Worm (Caenorhabditis elegans) whole organism, L2 larva: Measurements from ENCODE around the gene ivd-1.

Experiments
- C34F6.9 ChIP-seq: fragments of 150-350 bp; optimal IDR thresholded peaks from 2 replicates; lab custom pipeline; 2014; ENCODE audit warnings: missing biosample characterization, missing genetic modification characterization
- F13H6.1 ChIP-seq: sonication (generic microtip); optimal IDR thresholded peaks from 2 replicates; lab custom pipeline; 2016; ENCODE audit warnings: missing genetic modification characterization, missing compliant biosample characterization
- Y55F3AM.14 ChIP-seq: fragments of 200-800 bp; sonication (Bioruptor generic); optimal IDR thresholded peaks from 2 replicates; lab custom pipeline; 2018; ENCODE audit warnings: mild to moderate bottlenecking, missing genetic modification characterization, missing compliant biosample characterization
- ZK546.5 ChIP-seq: sonication (generic microtip); optimal IDR thresholded peaks from 2 replicates; lab custom pipeline; 2017; ENCODE audit warnings: missing biosample characterization, missing genetic modification characterization
- alr-1 ChIP-seq: fragments of 150-350 bp; optimal IDR thresholded peaks from 2 replicates; lab custom pipeline; 2014; ENCODE audit warnings: missing biosample characterization, missing genetic modification characterization
- ama-1 ChIP-seq: fragments of 150-350 bp; optimal IDR thresholded peaks from 2 replicates; lab custom pipeline; 2018; ENCODE audit warnings: inconsistent platforms
- ceh-16 ChIP-seq: fragments of 150-350 bp; optimal IDR thresholded peaks from 2 replicates; lab custom pipeline; 2014; ENCODE audit warnings: missing biosample characterization, missing genetic modification characterization
- ceh-82 ChIP-seq: fragments of 150-350 bp; optimal IDR thresholded peaks from 2 replicates; lab custom pipeline; 2014; ENCODE audit warnings: missing biosample characterization, missing genetic modification characterization
- crh-2 ChIP-seq: sonication (generic microtip); optimal IDR thresholded peaks from 2 replicates; lab custom pipeline; 2017; ENCODE audit warnings: missing biosample characterization, missing genetic modification characterization
- dmd-4 ChIP-seq: sonication (generic microtip); optimal IDR thresholded peaks from 2 replicates; lab custom pipeline; 2017; ENCODE audit warnings: missing biosample characterization, missing genetic modification characterization
- egl-27 ChIP-seq: sonication (generic microtip); optimal IDR thresholded peaks from 3 replicates; lab custom pipeline; 2017; ENCODE audit warnings: missing biosample characterization, missing genetic modification reagents, missing genetic modification characterization
- elt-3 ChIP-seq: sonication (generic microtip); optimal IDR thresholded peaks from 2 replicates; lab custom pipeline; 2017; ENCODE audit warnings: missing biosample characterization, missing genetic modification characterization
- fos-1 ChIP-seq: fragments of 150-350 bp; optimal IDR thresholded peaks from 2 replicates; lab custom pipeline; 2014; ENCODE audit warnings: missing biosample characterization, missing genetic modification characterization
- gmeb-1 ChIP-seq: fragments of 150-350 bp; optimal IDR thresholded peaks from 2 replicates; lab custom pipeline; 2014; ENCODE audit warnings: missing biosample characterization, missing genetic modification characterization
- lin-13 ChIP-seq: fragments of 150-350 bp; optimal IDR thresholded peaks from 2 replicates; lab custom pipeline; 2014; ENCODE audit warnings: missing biosample characterization, missing genetic modification reagents, missing genetic modification characterization
- lin-39 ChIP-seq: fragments of 150-350 bp; optimal IDR thresholded peaks from 2 replicates; lab custom pipeline; 2014; ENCODE audit warnings: missing biosample characterization, missing genetic modification reagents, missing genetic modification characterization
- lsy-2 ChIP-seq, 2 experiments: fragments of 150-350 bp in 1 of 2; sonication (generic microtip) in 1 of 2; optimal IDR thresholded peaks; 2 replicates each; lab custom pipeline; 2014 to 2017; ENCODE audit warnings: missing biosample characterization in 2 of 2, missing genetic modification characterization in 2 of 2
- mab-5 ChIP-seq: fragments of 150-350 bp; optimal IDR thresholded peaks from 2 replicates; lab custom pipeline; 2014; ENCODE audit warnings: missing biosample characterization, missing genetic modification characterization
- mbf-1 ChIP-seq: sonication (generic microtip); optimal IDR thresholded peaks from 2 replicates; lab custom pipeline; 2017; ENCODE audit warnings: missing biosample characterization, missing genetic modification characterization
- mdl-1 ChIP-seq, 2 experiments: fragments of 150-350 bp in 1 of 2; sonication (generic microtip) in 1 of 2; optimal IDR thresholded peaks; 2 replicates each; lab custom pipeline; 2017; ENCODE audit warnings: missing biosample characterization in 2 of 2, missing genetic modification characterization in 2 of 2
- nhr-11 ChIP-seq: fragments of 150-350 bp; optimal IDR thresholded peaks from 2 replicates; lab custom pipeline; 2014; ENCODE audit warnings: missing biosample characterization, missing genetic modification characterization
- nhr-12 ChIP-seq: fragments of 150-350 bp; optimal IDR thresholded peaks from 2 replicates; lab custom pipeline; 2014; ENCODE audit warnings: missing biosample characterization, missing genetic modification characterization
- nhr-129 ChIP-seq: fragments of 150-350 bp; optimal IDR thresholded peaks from 2 replicates; lab custom pipeline; 2014; ENCODE audit warnings: missing biosample characterization, missing genetic modification characterization
- nhr-237 ChIP-seq: fragments of 150-350 bp; optimal IDR thresholded peaks from 2 replicates; lab custom pipeline; 2014; ENCODE audit warnings: missing biosample characterization, missing genetic modification characterization
- nhr-25 ChIP-seq: fragments of 150-350 bp; sonication (generic microtip); optimal IDR thresholded peaks from 3 replicates; lab custom pipeline; 2014; ENCODE audit warnings: missing biosample characterization, missing genetic modification characterization
- nhr-6 ChIP-seq: fragments of 150-350 bp; optimal IDR thresholded peaks from 2 replicates; lab custom pipeline; 2014; ENCODE audit warnings: missing biosample characterization, missing genetic modification characterization
- nhr-77 ChIP-seq: fragments of 150-350 bp; optimal IDR thresholded peaks from 2 replicates; lab custom pipeline; 2014; ENCODE audit warnings: missing biosample characterization, missing genetic modification characterization
- peb-1 ChIP-seq: fragments of 150-350 bp; optimal IDR thresholded peaks from 2 replicates; lab custom pipeline; 2014; ENCODE audit warnings: missing biosample characterization, missing genetic modification characterization
- sem-4 ChIP-seq: fragments of 150-350 bp; optimal IDR thresholded peaks from 2 replicates; lab custom pipeline; 2014; ENCODE audit warnings: missing biosample characterization, missing genetic modification reagents, missing genetic modification characterization
- skn-1 ChIP-seq: sonication (generic microtip); optimal IDR thresholded peaks from 2 replicates; lab custom pipeline; 2017; ENCODE audit warnings: missing biosample characterization, missing genetic modification characterization
- sma-3 ChIP-seq: sonication (generic microtip); optimal IDR thresholded peaks from 2 replicates; lab custom pipeline; 2016; ENCODE audit warnings: missing genetic modification reagents, missing genetic modification characterization, missing compliant biosample characterization
- snpc-4 ChIP-seq: fragments of 150-350 bp; optimal IDR thresholded peaks from 2 replicates; lab custom pipeline; 2014; ENCODE audit warnings: missing biosample characterization, missing genetic modification characterization
- unc-39 ChIP-seq: fragments of 150-350 bp; optimal IDR thresholded peaks from 2 replicates; lab custom pipeline; 2014; ENCODE audit warnings: missing biosample characterization, missing genetic modification characterization
- unc-55 ChIP-seq: fragments of 150-350 bp; sonication (generic microtip); optimal IDR thresholded peaks from 3 replicates; lab custom pipeline; 2014; ENCODE audit warnings: missing biosample characterization, missing genetic modification reagents, missing genetic modification characterization
- zag-1 ChIP-seq: fragments of 150-350 bp; optimal IDR thresholded peaks from 2 replicates; lab custom pipeline; 2014; ENCODE audit warnings: missing biosample characterization, missing genetic modification characterization
- ztf-1 ChIP-seq: fragments of 200-800 bp; sonication (Bioruptor generic); conservative IDR thresholded peaks from 2 replicates; pipeline ENCODE4 v1.3.6; 2022; ENCODE audit warnings: missing genetic modification characterization, missing compliant biosample characterization
- ztf-4 ChIP-seq: fragments of 150-350 bp; optimal IDR thresholded peaks from 2 replicates; lab custom pipeline; 2014; ENCODE audit warnings: missing biosample characterization, missing genetic modification characterization

ivd-1 gene

DNA sequence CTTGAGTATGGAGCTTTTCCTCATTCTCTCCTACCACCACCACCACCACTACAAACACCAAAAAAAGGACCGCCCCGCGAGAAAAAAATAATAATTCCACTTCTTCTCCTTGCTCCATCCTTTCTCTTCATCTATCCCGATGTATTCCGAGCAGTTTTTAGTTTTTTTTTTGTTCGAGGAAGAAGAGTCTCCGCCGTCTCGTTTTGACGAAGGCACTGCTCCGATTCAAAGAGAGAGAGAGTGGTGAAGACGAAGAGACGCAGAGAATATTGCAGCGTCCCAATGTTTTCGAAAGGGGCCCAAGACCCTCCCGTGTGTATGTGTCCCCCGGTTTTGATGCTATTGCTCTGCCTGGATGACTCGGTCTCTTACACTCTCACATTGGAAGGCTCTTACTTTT lies 7.5 kb downstream of the ivd-1 start:
- no peak for TF ChIP-seq nhr-77 (tag; lab: Kevin White, UChicago)
- TF ChIP-seq elt-3 (tag; lab: Kevin White, UChicago), result no peak
- TF ChIP-seq unc-55 (GFP tag; lab: Kevin White, UChicago), result peak; percentile 25
- no peak for TF ChIP-seq unc-39 (tag; lab: Kevin White, UChicago)
- TF ChIP-seq sma-3 (GFP tag; lab: Kevin White, UChicago), result no peak
- TF ChIP-seq F13H6.1 (tag; lab: Kevin White, UChicago), result peak; percentile 33
- TF ChIP-seq ceh-16, result no peak
- no peak for TF ChIP-seq ztf-4 (tag; lab: Kevin White, UChicago)
- TF ChIP-seq nhr-129 (tag; lab: Kevin White, UChicago), result peak; percentile 9
- TF ChIP-seq snpc-4 (tag; lab: Kevin White, UChicago), result no peak
- peak; percentile 35 for TF ChIP-seq zag-1 (tag; lab: Kevin White, UChicago)
- no peak for TF ChIP-seq dmd-4 (tag; lab: Kevin White, UChicago)
- TF ChIP-seq gmeb-1 (tag; lab: Kevin White, UChicago), result no peak
- TF ChIP-seq Y55F3AM.14 (GFP tag; lab: Kevin White, UChicago), result peak; percentile 22
- no peak for TF ChIP-seq skn-1 (tag; lab: Kevin White, UChicago)
- peak; percentile 6 for TF ChIP-seq C34F6.9 (tag; lab: Kevin White, UChicago)
- TF ChIP-seq nhr-237 (tag; lab: Kevin White, UChicago), result no peak
- no peak for TF ChIP-seq ama-1 (lab: Kevin White, UChicago)
- TF ChIP-seq fos-1 (tag; lab: Kevin White, UChicago), result no peak
- no peak for TF ChIP-seq nhr-11 (tag; lab: Kevin White, UChicago)

DNA sequence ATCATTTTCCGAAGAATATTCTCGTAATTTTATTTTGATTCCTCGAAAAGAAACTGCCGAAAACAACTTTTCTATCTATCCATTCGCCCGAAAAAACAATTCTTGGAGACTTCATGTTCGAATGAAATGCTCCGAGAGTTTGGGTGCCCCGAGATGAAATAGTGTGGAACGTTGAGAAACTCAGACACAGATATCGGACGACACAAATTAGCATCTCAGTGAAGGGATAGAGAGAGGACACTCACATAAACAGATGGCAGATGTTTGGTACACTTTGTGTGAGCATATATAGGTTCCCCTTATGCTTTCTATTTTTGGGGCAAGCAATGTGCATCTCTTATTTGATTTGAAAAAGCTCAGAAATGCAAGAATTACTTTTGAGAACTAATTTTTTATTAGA lies 9.8 kb downstream of the ivd-1 start:
- TF ChIP-seq unc-55 (GFP tag; lab: Kevin White, UChicago) (no peak), lsy-2 (tag; optimal IDR thresholded peaks at IDR 0.05; lab: Kevin White, UChicago) (peak in 1 of 2 experiments; percentile 48), mbf-1 (tag; lab: Kevin White, UChicago) (no peak), C34F6.9 (tag; lab: Kevin White, UChicago) (peak; percentile 39), crh-2 (tag; lab: Kevin White, UChicago) (peak; percentile 22), egl-27 (tag; lab: Kevin White, UChicago) (no peak), zag-1 (tag; lab: Kevin White, UChicago) (peak; percentile 3), nhr-77 (tag; lab: Kevin White, UChicago) (no peak), sem-4 (tag; lab: Kevin White, UChicago) (peak; percentile 39)
- TF ChIP-seq, all 48 proteins: peak for 5

- TF ChIP-seq nhr-129 (tag; lab: Kevin White, UChicago) (peak; percentile 23), fos-1 (tag; lab: Kevin White, UChicago) (peak; percentile 52), crh-2 (tag; lab: Kevin White, UChicago) (no peak)
These were observed 10.7 kb downstream of the ivd-1 start for ce11 chrIV:5077918-5078317.

ce11 chrIV:5076607-5077006 lies 12.1 kb downstream of the ivd-1 start:
- no peak for TF ChIP-seq C34F6.9 (tag; lab: Kevin White, UChicago)
- TF ChIP-seq dmd-4 (tag; lab: Kevin White, UChicago), result no peak
- no peak for TF ChIP-seq mdl-1 (tag; optimal IDR thresholded peaks at IDR 0.05; lab: Kevin White, UChicago)
- TF ChIP-seq peb-1 (tag; lab: Kevin White, UChicago), result no peak
- TF ChIP-seq ceh-82 (tag; lab: Kevin White, UChicago), result no peak
- TF ChIP-seq elt-3 (tag; lab: Kevin White, UChicago), result no peak
- no peak for TF ChIP-seq mab-5 (tag; lab: Kevin White, UChicago)

DNA sequence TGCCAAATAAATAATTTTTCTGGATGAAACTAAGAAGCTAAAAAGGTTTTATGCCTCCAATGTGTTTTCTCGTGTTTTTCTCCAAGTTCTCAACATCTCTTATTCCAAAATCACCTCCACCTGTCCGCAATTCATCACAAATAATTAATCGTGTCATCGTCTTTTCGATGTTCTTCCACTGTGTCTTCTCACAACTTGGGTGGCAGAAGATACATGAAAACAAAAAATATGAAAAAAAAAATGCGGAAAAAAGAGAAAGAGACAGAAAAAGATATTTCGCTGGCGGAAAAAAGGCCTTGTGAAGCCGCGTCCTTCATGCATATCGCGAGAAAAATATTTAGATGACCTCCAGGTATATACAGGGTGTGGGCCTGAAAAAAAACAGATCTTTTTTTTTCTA lies 14.8 kb downstream of the ivd-1 start:
- TF ChIP-seq nhr-25 (tag; lab: Kevin White, UChicago) (no peak), lin-13 (no peak), lin-39 (tag; lab: Kevin White, UChicago) (no peak), unc-39 (tag; lab: Kevin White, UChicago) (no peak), snpc-4 (tag; lab: Kevin White, UChicago) (no peak), ZK546.5 (no peak), nhr-12 (tag; lab: Kevin White, UChicago) (no peak), egl-27 (tag; lab: Kevin White, UChicago) (no peak), nhr-6 (tag; lab: Kevin White, UChicago) (no peak), alr-1 (tag; lab: Kevin White, UChicago) (no peak), skn-1 (tag; lab: Kevin White, UChicago) (no peak), sma-3 (GFP tag; lab: Kevin White, UChicago) (no peak), ztf-1 (GFP tag; lab: Robert Waterston, UW) (no peak), nhr-129 (tag; lab: Kevin White, UChicago) (no peak), ama-1 (lab: Kevin White, UChicago) (no peak)
